Worm (Caenorhabditis elegans) whole organism, early embryonic: ENCODE data around the gene vrk-1.

Experiments
- F13C5.2 ChIP-seq: sonication (generic microtip); optimal IDR thresholded peaks from 2 replicates; lab custom pipeline; 2017; ENCODE audit warnings: mild to moderate bottlenecking, missing genetic modification characterization, inconsistent platforms, missing compliant biosample characterization
- aly-1 ChIP-seq: sonication (generic microtip); optimal IDR thresholded peaks from 2 replicates; lab custom pipeline; 2016; ENCODE audit warnings: missing genetic modification characterization, missing compliant biosample characterization

ce11 chrII:5880677-5881076 lies 41.1 kb upstream of the vrk-1 start:
- no peak for TF ChIP-seq aly-1 (tag; lab: Kevin White, UChicago)
- TF ChIP-seq F13C5.2: no peak
